Fruit fly (Drosophila melanogaster) Kc167 (cell line): Measurements from ENCODE around the gene CG11977.

Experiments
- Myc ChIP-seq: fragments of >200 bp; optimal IDR thresholded peaks from 2 replicates; lab custom pipeline; 2017; ENCODE audit warnings: missing external identifiers
- Sin3A ChIP-seq: fragments of >200 bp; optimal IDR thresholded peaks from 2 replicates; lab custom pipeline; 2018; ENCODE audit warnings: missing external identifiers
- h ChIP-seq: fragments of >200 bp; optimal IDR thresholded peaks from 3 replicates; lab custom pipeline; 2018; ENCODE audit warnings: missing external identifiers
- insv ChIP-seq: fragments of >200 bp; optimal IDR thresholded peaks from 3 replicates; lab custom pipeline; 2018; ENCODE audit warnings: missing external identifiers
- psq ChIP-seq: fragments of >200 bp; optimal IDR thresholded peaks from 2 replicates; lab custom pipeline; 2017; ENCODE audit warnings: missing external identifiers
- ttk ChIP-seq: sonication (Bioruptor generic); optimal IDR thresholded peaks from 2 replicates; lab custom pipeline; 2017; ENCODE audit warnings: missing external identifiers

The CG11977 gene

DNA sequence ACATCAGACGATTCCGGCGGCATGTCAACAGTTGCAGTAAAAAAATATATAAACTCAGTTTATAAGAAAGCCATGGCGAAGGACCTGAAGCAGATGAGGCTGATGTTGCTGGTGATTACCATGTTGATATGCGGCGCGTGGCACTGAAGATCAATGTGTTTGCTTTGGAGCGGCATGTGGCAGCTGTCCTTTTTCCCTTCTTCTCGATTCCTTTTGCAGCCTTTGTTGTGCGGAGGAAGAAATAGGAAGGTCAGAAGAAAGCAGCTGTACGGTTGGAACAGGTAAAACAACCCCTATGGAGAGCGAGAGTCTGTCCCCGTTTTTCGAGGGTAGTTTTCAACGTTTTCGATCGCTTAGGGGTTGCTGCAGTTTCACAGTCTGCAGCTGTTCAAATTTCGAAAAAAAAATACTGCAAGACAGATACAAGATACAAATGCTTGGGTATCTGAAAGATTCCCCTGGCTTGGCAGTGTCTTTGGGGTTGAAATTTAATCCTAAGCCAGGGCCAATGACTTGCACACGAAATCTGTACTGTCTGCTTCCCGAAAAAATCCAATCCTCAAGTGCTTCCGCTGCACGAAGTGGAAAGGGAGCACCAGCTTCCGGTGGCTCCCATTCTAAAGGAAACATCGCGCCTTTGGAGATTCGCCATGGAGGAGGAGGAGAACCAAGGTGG is 27.5 kb downstream of the CG11977 start:
- no peak for TF ChIP-seq Sin3A (lab: Kevin White, UChicago)
- TF ChIP-seq insv (lab: Kevin White, UChicago), result no peak
- no peak for TF ChIP-seq psq (lab: Kevin White, UChicago)
- TF ChIP-seq h (lab: Kevin White, UChicago), result no peak
- no peak for TF ChIP-seq ttk (lab: Kevin White, UChicago)
- TF ChIP-seq Myc (lab: Kevin White, UChicago), result no peak

DNA sequence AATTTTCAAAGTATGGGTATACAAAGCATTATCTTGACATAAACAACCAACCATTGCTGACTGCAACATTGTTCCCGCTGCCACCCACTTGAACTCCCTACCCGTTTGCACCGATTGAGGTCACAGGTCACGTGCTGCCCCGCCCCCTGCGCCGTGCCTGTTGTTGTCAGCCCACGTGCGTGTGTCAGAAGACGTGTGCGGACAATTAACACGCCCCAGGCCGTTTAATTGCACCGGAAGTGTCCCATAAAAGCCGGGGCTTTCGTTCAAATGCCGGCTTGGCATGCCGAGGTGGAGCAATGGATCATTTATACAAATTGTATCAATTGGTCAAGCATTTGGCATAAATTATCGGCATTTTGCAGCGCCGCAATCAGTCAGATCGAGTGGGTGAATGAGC is 29.6 kb downstream of the CG11977 start:
- TF ChIP-seq h (lab: Kevin White, UChicago) (no peak), Sin3A (lab: Kevin White, UChicago) (no peak), psq (lab: Kevin White, UChicago) (no peak), insv (lab: Kevin White, UChicago) (no peak), ttk (lab: Kevin White, UChicago) (no peak), Myc (lab: Kevin White, UChicago) (no peak)

DNA sequence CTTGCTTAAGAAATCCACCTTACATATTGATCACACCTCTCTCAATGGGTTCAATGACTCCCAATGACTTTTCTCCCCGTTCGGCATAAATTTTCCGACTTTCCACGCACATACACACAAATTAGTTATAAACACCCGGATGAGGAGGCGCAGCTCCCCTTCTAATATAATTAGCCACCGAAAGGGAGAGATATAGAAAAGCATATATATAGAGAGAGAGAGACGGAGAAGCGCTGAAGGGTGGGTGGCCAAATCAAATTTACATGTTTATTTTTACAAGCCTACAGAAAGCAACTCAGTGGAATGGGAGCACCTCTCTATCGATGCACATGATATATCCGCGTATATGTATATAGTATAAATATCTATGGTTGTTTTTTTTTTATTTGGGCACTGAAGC is 31.2 kb downstream of the CG11977 start:
- TF ChIP-seq psq (lab: Kevin White, UChicago) (no peak), ttk (lab: Kevin White, UChicago) (no peak), insv (lab: Kevin White, UChicago) (no peak), Myc (lab: Kevin White, UChicago) (no peak), Sin3A (lab: Kevin White, UChicago) (no peak), h (lab: Kevin White, UChicago) (no peak)

DNA sequence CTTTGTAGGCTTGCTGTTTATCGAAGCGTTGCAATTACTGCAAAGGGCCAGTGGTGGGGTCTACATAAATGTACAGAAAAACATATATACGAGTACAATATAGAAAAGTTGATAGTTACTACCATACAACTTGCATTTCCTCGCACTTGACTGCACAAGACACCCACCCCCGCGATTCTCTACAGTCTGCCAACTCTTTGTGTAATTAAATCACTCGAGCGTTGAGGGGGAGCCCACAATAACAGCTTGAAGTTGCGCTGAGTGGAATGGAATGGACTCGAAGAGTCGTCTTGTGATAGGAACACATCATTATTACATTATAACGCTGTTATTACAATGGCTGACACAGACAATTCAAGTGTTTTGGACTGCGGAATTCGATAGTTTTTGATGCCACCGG is 31.9 kb downstream of the CG11977 start:
- no peak for TF ChIP-seq h (lab: Kevin White, UChicago)
- TF ChIP-seq Sin3A (lab: Kevin White, UChicago), result no peak
- TF ChIP-seq Myc (lab: Kevin White, UChicago), result no peak
- TF ChIP-seq ttk (lab: Kevin White, UChicago), result no peak
- no peak for TF ChIP-seq psq (lab: Kevin White, UChicago)
- no peak for TF ChIP-seq insv (lab: Kevin White, UChicago)

DNA sequence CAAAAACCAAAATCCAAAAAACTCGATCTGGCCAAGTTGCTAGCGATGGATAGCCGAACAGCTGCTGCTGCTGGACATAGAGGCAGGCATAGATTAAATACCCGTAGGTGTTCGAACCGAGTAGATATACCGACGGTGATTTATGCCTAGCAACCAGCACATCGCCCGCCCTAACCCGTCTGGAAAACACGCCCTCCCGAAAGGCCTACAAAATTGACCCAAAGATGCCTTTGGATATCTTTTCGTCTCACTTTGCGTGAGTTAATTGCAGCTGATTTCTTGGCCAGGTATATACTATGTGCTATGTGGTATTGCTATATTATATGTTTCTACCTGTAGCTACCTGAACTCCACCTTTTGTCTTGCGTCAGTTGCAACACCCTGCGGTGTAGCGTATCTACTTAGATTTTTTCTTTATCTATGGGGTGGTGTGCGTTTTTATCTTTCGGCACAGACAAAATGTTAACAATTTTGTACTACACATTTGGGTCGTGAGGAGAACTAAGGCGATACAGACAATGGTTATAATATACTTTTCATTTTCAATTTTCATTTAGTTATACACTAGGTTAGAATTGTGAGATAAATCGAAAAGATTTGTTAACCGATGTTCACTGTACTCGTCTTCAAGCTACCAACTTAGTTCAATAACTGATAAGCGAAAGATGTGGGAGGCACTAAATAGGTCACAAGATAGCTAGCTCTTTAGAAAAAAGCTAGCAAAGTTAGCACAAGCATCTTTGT is 32.7 kb downstream of the CG11977 start:
- TF ChIP-seq ttk (lab: Kevin White, UChicago), result no peak
- no peak for TF ChIP-seq Myc (lab: Kevin White, UChicago)
- TF ChIP-seq Sin3A (lab: Kevin White, UChicago), result no peak
- TF ChIP-seq h (lab: Kevin White, UChicago), result no peak

DNA sequence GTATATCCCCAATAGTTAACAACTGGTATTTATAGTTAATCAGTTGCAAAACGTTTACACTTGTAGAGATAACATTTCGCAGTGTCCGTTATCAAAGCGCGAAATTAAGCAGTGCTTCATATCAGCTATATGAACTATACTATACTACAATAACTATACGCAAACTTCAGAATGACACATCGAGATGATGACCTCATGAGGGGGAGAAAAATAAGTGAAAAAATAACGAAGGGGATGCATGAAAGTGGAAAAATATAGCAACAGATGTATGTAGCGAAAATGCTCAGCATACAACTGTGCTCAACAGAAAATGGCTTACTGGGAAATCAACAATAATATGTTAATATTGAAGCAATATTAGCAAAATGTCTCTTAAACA is 33.2 kb downstream of the CG11977 start:
- no peak for TF ChIP-seq Myc (lab: Kevin White, UChicago)
- TF ChIP-seq ttk (lab: Kevin White, UChicago), result no peak
- no peak for TF ChIP-seq psq (lab: Kevin White, UChicago)

DNA sequence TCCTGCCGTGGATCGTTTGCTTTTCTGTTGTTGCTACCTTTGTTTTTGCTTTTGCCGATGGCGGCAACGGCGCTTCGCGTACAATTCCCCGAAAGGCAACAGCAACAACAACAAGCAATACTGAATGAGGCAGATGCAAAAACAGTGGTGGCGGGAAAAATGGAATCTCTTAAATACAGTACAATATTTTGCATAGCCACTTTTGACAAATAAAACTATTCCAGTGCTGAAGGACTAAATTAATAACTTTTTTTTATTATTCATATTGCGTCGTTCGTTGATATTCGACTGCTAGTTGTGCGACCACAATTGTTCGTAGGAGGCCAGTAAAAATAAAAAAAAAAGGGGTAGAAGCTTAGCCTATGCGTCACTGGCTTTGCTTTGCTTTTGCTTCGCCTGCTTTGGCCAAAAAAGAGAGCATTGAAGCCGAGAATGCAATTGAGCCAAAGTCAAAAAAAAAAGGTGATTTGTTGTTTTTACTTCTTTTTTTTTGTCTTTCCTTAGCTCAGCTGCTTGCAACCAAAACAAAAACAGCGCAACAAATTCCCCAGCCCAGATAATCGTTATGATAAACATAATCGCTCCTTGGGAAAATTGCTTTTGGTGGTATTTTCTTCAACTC is 34.4 kb downstream of the CG11977 start:
- no peak for TF ChIP-seq insv (lab: Kevin White, UChicago)
- no peak for TF ChIP-seq Sin3A (lab: Kevin White, UChicago)
- no peak for TF ChIP-seq psq (lab: Kevin White, UChicago)
- TF ChIP-seq ttk (lab: Kevin White, UChicago), result no peak
- no peak for TF ChIP-seq Myc (lab: Kevin White, UChicago)
- TF ChIP-seq h (lab: Kevin White, UChicago), result no peak

DNA sequence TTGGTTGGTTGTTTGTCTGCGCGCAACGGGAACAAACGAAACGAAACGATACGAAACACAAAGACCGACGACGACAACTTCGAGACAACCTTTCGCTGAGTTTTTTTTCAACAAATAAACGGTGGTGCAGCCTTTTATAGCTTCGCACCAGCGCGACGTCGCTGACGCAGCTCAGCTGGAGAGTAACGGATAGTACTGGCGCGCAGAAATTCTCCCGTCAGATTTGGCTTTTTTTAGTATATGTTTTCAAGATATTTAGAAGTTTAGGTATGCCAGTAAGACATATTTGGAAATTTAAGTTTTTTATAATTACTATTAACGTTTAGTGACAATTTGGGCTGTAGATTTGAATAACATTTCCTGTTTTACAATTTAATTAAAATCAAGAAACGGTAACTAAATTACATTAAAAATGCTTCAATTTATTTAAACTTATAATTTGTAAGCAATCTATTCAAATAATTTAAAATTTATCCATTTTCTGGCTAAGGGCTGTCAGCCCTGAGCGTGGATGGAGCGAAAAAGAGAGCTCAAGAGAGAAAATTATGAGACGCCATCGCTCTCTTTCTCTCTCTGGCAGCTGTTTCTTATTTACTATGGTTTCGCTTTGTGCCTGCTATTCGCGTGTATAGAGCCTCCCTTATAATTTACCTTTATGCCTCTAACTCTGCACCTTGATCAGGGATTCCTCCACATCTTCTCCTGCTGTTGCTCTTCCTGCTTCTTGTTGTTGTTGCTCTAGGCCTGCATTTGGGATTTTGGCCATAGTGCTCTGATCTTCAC is 36.3 kb downstream of the CG11977 start:
- TF ChIP-seq Myc (lab: Kevin White, UChicago), result no peak
- no peak for TF ChIP-seq psq (lab: Kevin White, UChicago)
- no peak for TF ChIP-seq h (lab: Kevin White, UChicago)
- TF ChIP-seq Sin3A (lab: Kevin White, UChicago), result no peak
- TF ChIP-seq ttk (lab: Kevin White, UChicago), result no peak
- no peak for TF ChIP-seq insv (lab: Kevin White, UChicago)

DNA sequence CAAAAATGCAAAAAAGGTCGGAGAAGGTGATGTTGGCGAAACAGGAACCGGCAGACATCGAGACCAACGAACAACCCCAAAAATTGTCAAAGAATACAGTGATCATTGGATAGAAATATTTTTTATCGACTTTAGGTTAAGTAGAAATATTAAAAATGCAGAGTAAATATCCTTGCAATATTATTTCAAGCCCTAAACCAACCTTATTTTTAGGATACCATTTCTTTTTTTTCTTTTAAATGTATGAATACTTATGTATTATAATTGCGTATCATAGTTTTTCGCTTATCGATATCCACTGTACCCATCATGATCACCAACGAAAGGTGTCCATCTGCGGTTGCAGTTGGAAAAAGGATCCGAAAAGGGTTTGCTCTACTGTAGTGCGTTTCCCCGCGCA is 37.8 kb downstream of the CG11977 start:
- TF ChIP-seq psq (lab: Kevin White, UChicago) (no peak), ttk (lab: Kevin White, UChicago) (no peak), insv (lab: Kevin White, UChicago) (no peak)

DNA sequence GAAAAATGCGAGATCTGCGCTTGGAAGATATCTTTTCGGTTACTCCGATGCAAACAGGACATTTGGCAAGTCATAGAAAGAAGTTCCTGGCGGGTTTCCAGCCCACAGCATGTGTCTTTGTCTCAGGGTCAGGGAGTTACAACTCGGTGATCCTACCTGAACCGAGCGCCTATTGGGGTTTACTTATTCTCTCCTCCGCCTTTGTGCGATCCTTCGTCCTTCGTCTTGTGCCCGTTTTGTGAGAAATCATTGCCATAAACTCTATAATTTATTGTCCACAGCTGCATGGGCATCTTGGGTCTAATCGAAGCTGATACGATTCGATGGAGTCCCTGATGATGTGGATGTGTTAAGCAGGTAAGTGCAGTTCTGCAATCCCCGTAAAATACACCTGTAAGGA is 40.4 kb downstream of the CG11977 start:
- no peak for TF ChIP-seq Sin3A (lab: Kevin White, UChicago)
- TF ChIP-seq Myc (lab: Kevin White, UChicago), result no peak
- no peak for TF ChIP-seq insv (lab: Kevin White, UChicago)
- TF ChIP-seq h (lab: Kevin White, UChicago), result no peak
- TF ChIP-seq psq (lab: Kevin White, UChicago), result no peak
- no peak for TF ChIP-seq ttk (lab: Kevin White, UChicago)

DNA sequence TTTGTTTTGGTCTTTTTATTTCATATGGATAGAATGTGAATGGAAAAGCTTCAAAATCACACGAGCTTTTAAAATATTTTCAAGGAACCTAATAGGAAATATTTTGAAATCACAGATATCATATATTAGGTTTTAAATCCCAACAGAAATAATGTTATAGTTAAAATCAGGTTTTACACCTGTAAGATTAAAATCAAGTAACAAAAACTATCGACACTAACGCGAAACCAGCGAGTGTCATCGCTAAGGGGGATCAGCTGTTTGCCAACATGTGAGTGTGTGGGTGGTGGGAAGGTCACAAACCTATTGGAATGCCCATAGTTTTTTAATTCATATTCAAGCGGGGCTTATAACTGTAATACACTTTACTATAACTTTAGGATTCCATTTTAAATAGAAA is 41.2 kb downstream of the CG11977 start, which contains the start of gene hyx:
TSS of gene hyx (plus strand) at position 109 of the 400 bp plus-strand sequence.
- TF ChIP-seq Sin3A (lab: Kevin White, UChicago) (no peak), insv (lab: Kevin White, UChicago) (no peak), Myc (lab: Kevin White, UChicago) (no peak), psq (lab: Kevin White, UChicago) (no peak), h (lab: Kevin White, UChicago) (no peak), ttk (lab: Kevin White, UChicago) (no peak)
